Fruit fly (Drosophila melanogaster): Measurements from ENCODE around the gene Prx6a.

Gene Prx6a

dm6 chr2L:2874542-2875194, 3.4 kb downstream of the Prx6a start, which contains the start of gene CG8814 (continued):
- TF ChIP-seq Antp (GFP tag; optimal IDR thresholded peaks at IDR 0.05) (peak; percentile 36), E2f2 (GFP tag; IDR thresholded peaks at IDR 0.05) (peak; percentile 82), fd3F (GFP tag; optimal IDR thresholded peaks at IDR 0.05) (peak; percentile 51), shn (GFP tag; optimal IDR thresholded peaks at IDR 0.05) (no peak), eyg (GFP tag; optimal IDR thresholded peaks at IDR 0.05) (no peak), MESR4 (GFP tag; optimal IDR thresholded peaks at IDR 0.05) (peak; percentile 61), CG2889 (GFP tag; IDR thresholded peaks at IDR 0.05) (no peak), otp (GFP tag; IDR thresholded peaks at IDR 0.05) (no peak), YL-1 (GFP tag; optimal IDR thresholded peaks at IDR 0.05) (peak; percentile 31), kah (GFP tag; optimal IDR thresholded peaks at IDR 0.05) (no peak), Bgb (GFP tag; IDR thresholded peaks at IDR 0.05; ENCODE audit: partially characterized antibody) (peak; percentile 77), CG42726 (GFP tag; IDR thresholded peaks at IDR 0.05; ENCODE audit: partially characterized antibody) (0 out of 2 replicates have a peak, but pooled peaks have one; percentile 14), Doc2 (GFP tag; IDR thresholded peaks at IDR 0.05) (no peak), CG11560 (tag; IDR thresholded peaks at IDR 0.05) (peak; percentile 67; the same call in 1 of the 3 replicates), Dfd (GFP tag; optimal IDR thresholded peaks at IDR 0.05) (no peak), zen2 (GFP tag; IDR thresholded peaks at IDR 0.05; ENCODE audit: partially characterized antibody) (no peak), kni (GFP tag; optimal IDR thresholded peaks at IDR 0.05) (peak; percentile 33), ro (GFP tag; IDR thresholded peaks at IDR 0.05) (no peak), MTF-1 (GFP tag; optimal IDR thresholded peaks at IDR 0.05; ENCODE audit: borderline replicate concordance) (peak; percentile 12), CG3838 (GFP tag; optimal IDR thresholded peaks at IDR 0.05) (no peak), CG12659 (GFP tag; optimal IDR thresholded peaks at IDR 0.05) (peak; percentile 91), Dp (GFP tag; optimal IDR thresholded peaks at IDR 0.05) (peak; percentile 68), abd-A (tag; optimal IDR thresholded peaks at IDR 0.05) (peak; percentile 78), Dll (GFP tag; IDR thresholded peaks at IDR 0.05; ENCODE audit: partially characterized antibody) (peak; percentile 90), tll (GFP tag; optimal IDR thresholded peaks at IDR 0.05) (peak; percentile 96 to 98), p53 (GFP tag; optimal IDR thresholded peaks at IDR 0.05) (no peak), ftz-f1 (GFP tag; optimal IDR thresholded peaks at IDR 0.05) (no peak), ham (GFP tag; IDR thresholded peaks at IDR 0.05) (no peak), CG30431 (GFP tag; optimal IDR thresholded peaks at IDR 0.05) (no peak), CG18011 (GFP tag; optimal IDR thresholded peaks at IDR 0.05) (peak; percentile 28), Elba2 (GFP tag; optimal IDR thresholded peaks at IDR 0.05) (no peak), Ets97D (GFP tag; optimal IDR thresholded peaks at IDR 0.05) (peak; percentile 49), CG8944 (GFP tag; optimal IDR thresholded peaks at IDR 0.05) (peak; percentile 34), az2 (GFP tag; optimal IDR thresholded peaks at IDR 0.05) (peak; percentile 63), CG43689 (GFP tag; IDR thresholded peaks at IDR 0.05) (no peak), CG12299 (tag; optimal IDR thresholded peaks at IDR 0.05) (no peak), CG4404 (GFP tag; IDR thresholded peaks at IDR 0.05) (peak; percentile 80), zen (tag; optimal IDR thresholded peaks at IDR 0.05) (peak; percentile 52), inv (GFP tag; IDR thresholded peaks at IDR 0.05; ENCODE audit: partially characterized antibody) (peak; percentile 82), sc (optimal IDR thresholded peaks at IDR 0.05) (no peak), sc (GFP tag; optimal IDR thresholded peaks at IDR 0.05) (peak; percentile 31), sisA (GFP tag; IDR thresholded peaks at IDR 0.05) (peak; percentile 63), zf30C (GFP tag; optimal IDR thresholded peaks at IDR 0.05) (no peak), CG17568 (GFP tag; optimal IDR thresholded peaks at IDR 0.05) (no peak), CG17359 (tag; optimal IDR thresholded peaks at IDR 0.05) (peak; percentile 11), ERR (GFP tag; optimal IDR thresholded peaks at IDR 0.05) (no peak), bsh (GFP tag; optimal IDR thresholded peaks at IDR 0.05) (peak; percentile 26 to 83), CG8290 (GFP tag; optimal IDR thresholded peaks at IDR 0.05) (peak; percentile 77), CG8290 (tag; optimal IDR thresholded peaks at IDR 0.05) (peak in 1 of 2 experiments; percentile 71)
